Worm (Caenorhabditis elegans): ENCODE results near the gene C12D5.10.

ce11 chrV:7675904-7676303 lies 17.4 kb downstream of the C12D5.10 start, which contains the start of gene C12D5.3:
- TF ChIP-seq nhr-11 (tag; optimal IDR thresholded peaks at IDR 0.05) (no peak), nfya-1 (tag; optimal IDR thresholded peaks at IDR 0.05) (no peak), hlh-6 (tag; optimal IDR thresholded peaks at IDR 0.05) (no peak), K02D7.2 (tag; optimal IDR thresholded peaks at IDR 0.05) (no peak), ceh-48 (tag; optimal IDR thresholded peaks at IDR 0.05) (no peak), ahr-1 (tag; optimal IDR thresholded peaks at IDR 0.05) (no peak), ama-1 (optimal IDR thresholded peaks at IDR 0.05) (no peak), elt-2 (tag; optimal IDR thresholded peaks at IDR 0.05) (no peak), dve-1 (tag; optimal IDR thresholded peaks at IDR 0.05) (no peak), lim-6 (tag; optimal IDR thresholded peaks at IDR 0.05) (no peak)
